Worm (Caenorhabditis elegans) whole organism, L1 larva: ENCODE measurements around the gene C02B8.3.

Experiments
- skn-1 ChIP-seq: fragments of 150-350 bp; optimal IDR thresholded peaks from 2 replicates; lab custom pipeline; 2014; ENCODE audit warnings: missing biosample characterization, missing genetic modification characterization
- unc-86 ChIP-seq: sonication (generic microtip); optimal IDR thresholded peaks from 2 replicates; lab custom pipeline; 2016; ENCODE audit warnings: missing genetic modification characterization, missing compliant biosample characterization

DNA sequence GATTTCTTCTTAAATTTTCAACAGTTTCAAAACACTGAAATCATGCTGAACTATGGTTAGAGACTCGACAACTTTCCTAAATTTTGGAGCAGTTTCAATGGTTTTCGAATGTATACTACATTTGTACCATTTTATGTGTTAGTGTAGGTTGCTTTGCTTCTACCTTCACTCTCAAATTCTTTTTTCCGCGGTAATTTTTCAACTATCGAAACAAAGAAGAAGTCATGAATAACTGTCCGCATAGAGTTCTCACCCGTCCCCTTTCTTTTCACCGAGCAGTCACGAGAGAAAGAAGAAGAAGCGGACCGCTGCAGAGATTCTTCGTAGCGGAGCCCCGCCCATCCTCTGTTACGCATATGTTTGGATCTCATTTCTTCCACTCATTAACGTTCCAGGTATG is 23.1 kb upstream of the C02B8.3 start, which contains the start of gene hlh-8:
- TF ChIP-seq skn-1 (tag; lab: Kevin White, UChicago) (no peak), unc-86 (no peak)
